Fruit fly (Drosophila melanogaster): ENCODE results near the gene Zaf1.
A peak's percentile ranks its signal among the peaks of the same experiment; 100 is the strongest.

Gene Zaf1

dm6 chr3R:11671784-11672183 lies 46.3 kb upstream of the Zaf1 start (continued):
- TF ChIP-seq dsx (GFP tag; optimal IDR thresholded peaks at IDR 0.05; ENCODE audit: poor library complexity, severe bottlenecking) (peak; percentile 8), CG10669 (GFP tag; optimal IDR thresholded peaks at IDR 0.05) (peak; percentile 37), topi (GFP tag; optimal IDR thresholded peaks at IDR 0.05) (peak; percentile 48), Blimp-1 (GFP tag; optimal IDR thresholded peaks at IDR 0.05) (no peak), CG3032 (tag; optimal IDR thresholded peaks at IDR 0.05) (no peak), CG6163 (GFP tag; IDR thresholded peaks at IDR 0.05) (no peak), CG16779 (tag; optimal IDR thresholded peaks at IDR 0.05) (no peak), CG3919 (GFP tag; optimal IDR thresholded peaks at IDR 0.05) (peak; percentile 33), CG8119 (GFP tag; IDR thresholded peaks at IDR 0.05) (no peak), Ets21C (GFP tag; optimal IDR thresholded peaks at IDR 0.05) (no peak), OdsH (GFP tag; optimal IDR thresholded peaks at IDR 0.05) (no peak), CG11762 (GFP tag; optimal IDR thresholded peaks at IDR 0.05; ENCODE audit: insufficient read depth) (no peak), Sox15 (GFP tag; optimal IDR thresholded peaks at IDR 0.05) (peak; percentile 6), lz (GFP tag; optimal IDR thresholded peaks at IDR 0.05) (peak; percentile 47)

dm6 chr3R:11670888-11671287 lies 45.4 kb upstream of the Zaf1 start:
- no peak for TF ChIP-seq cyc (GFP tag; optimal IDR thresholded peaks at IDR 0.05)
- TF ChIP-seq CG6792 (GFP tag; optimal IDR thresholded peaks at IDR 0.05) = no peak
- TF ChIP-seq net (GFP tag; optimal IDR thresholded peaks at IDR 0.05) = no peak
- TF ChIP-seq Eip78C (GFP tag) = no peak
- no peak for TF ChIP-seq CG34406 (GFP tag; optimal IDR thresholded peaks at IDR 0.05)
- no peak for TF ChIP-seq Hr39 (GFP tag; optimal IDR thresholded peaks at IDR 0.05)
- TF ChIP-seq CG10631 (GFP tag; optimal IDR thresholded peaks at IDR 0.05) = no peak
- no peak for TF ChIP-seq Ets96B (tag; optimal IDR thresholded peaks at IDR 0.05)
- TF ChIP-seq Gug (GFP tag; IDR thresholded peaks at IDR 0.05) = no peak
- TF ChIP-seq CG10669 (GFP tag; optimal IDR thresholded peaks at IDR 0.05) = no peak
- no peak for TF ChIP-seq dsx (GFP tag; optimal IDR thresholded peaks at IDR 0.05; ENCODE audit: poor library complexity, severe bottlenecking)
- no peak for TF ChIP-seq CG31627 (GFP tag; optimal IDR thresholded peaks at IDR 0.05)
- no peak for TF ChIP-seq Smox (GFP tag; optimal IDR thresholded peaks at IDR 0.05)
- TF ChIP-seq CG3032 (tag; optimal IDR thresholded peaks at IDR 0.05) = no peak
- no peak for TF ChIP-seq CG8319 (GFP tag; optimal IDR thresholded peaks at IDR 0.05)
- no peak for TF ChIP-seq Met (GFP tag; optimal IDR thresholded peaks at IDR 0.05)

- TF ChIP-seq CG4318 (GFP tag; optimal IDR thresholded peaks at IDR 0.05) (no peak), Lpt (GFP tag; optimal IDR thresholded peaks at IDR 0.05) (no peak), topi (GFP tag; optimal IDR thresholded peaks at IDR 0.05) (no peak), cyc (GFP tag; optimal IDR thresholded peaks at IDR 0.05) (no peak), lz (GFP tag; optimal IDR thresholded peaks at IDR 0.05) (no peak), Ets96B (tag; optimal IDR thresholded peaks at IDR 0.05) (no peak), spab (GFP tag; optimal IDR thresholded peaks at IDR 0.05) (no peak), CG3032 (tag; optimal IDR thresholded peaks at IDR 0.05) (no peak), achi (GFP tag; optimal IDR thresholded peaks at IDR 0.05) (no peak), Met (GFP tag; optimal IDR thresholded peaks at IDR 0.05) (no peak), CG16779 (tag; optimal IDR thresholded peaks at IDR 0.05) (no peak), CG6792 (GFP tag; optimal IDR thresholded peaks at IDR 0.05) (no peak), svp (GFP tag) (no peak), esn (GFP tag; optimal IDR thresholded peaks at IDR 0.05) (no peak), fd85E (GFP tag; optimal IDR thresholded peaks at IDR 0.05) (no peak), CG11294 (GFP tag; IDR thresholded peaks at IDR 0.05) (no peak)
Observed at dm6 chr3R:11669954-11670347, 44.5 kb upstream of the Zaf1 start.

dm6 chr3R:11669017-11669953 lies 43.8 kb upstream of the Zaf1 start:
- TF ChIP-seq Hr39 (GFP tag; optimal IDR thresholded peaks at IDR 0.05) = no peak
- no peak for TF ChIP-seq CG6854 (GFP tag; optimal IDR thresholded peaks at IDR 0.05)
- TF ChIP-seq ss (GFP tag; optimal IDR thresholded peaks at IDR 0.05) = no peak
- no peak for TF ChIP-seq Sox102F (GFP tag; optimal IDR thresholded peaks at IDR 0.05)
- no peak for TF ChIP-seq CG8119 (GFP tag; IDR thresholded peaks at IDR 0.05)
- TF ChIP-seq CG15336 (GFP tag; IDR thresholded peaks at IDR 0.05) = no peak
- TF ChIP-seq Lpt (GFP tag; optimal IDR thresholded peaks at IDR 0.05) = no peak
- TF ChIP-seq vri (GFP tag; optimal IDR thresholded peaks at IDR 0.05) = peak; percentile 62
- no peak for TF ChIP-seq CG6792 (GFP tag; optimal IDR thresholded peaks at IDR 0.05)
- peak; percentile 34 for TF ChIP-seq CG3919 (GFP tag; optimal IDR thresholded peaks at IDR 0.05)
- no peak for TF ChIP-seq CG3032 (tag; optimal IDR thresholded peaks at IDR 0.05)
- TF ChIP-seq Sox15 (GFP tag; optimal IDR thresholded peaks at IDR 0.05) = no peak
- TF ChIP-seq CG4318 (GFP tag; optimal IDR thresholded peaks at IDR 0.05) = no peak
- no peak for TF ChIP-seq CG6163 (GFP tag; IDR thresholded peaks at IDR 0.05)
- no peak for TF ChIP-seq acj6 (GFP tag; optimal IDR thresholded peaks at IDR 0.05)
- no peak for TF ChIP-seq CG16779 (tag; optimal IDR thresholded peaks at IDR 0.05)
- no peak for TF ChIP-seq CG9139 (GFP tag; optimal IDR thresholded peaks at IDR 0.05)
- TF ChIP-seq Met (GFP tag; optimal IDR thresholded peaks at IDR 0.05) = no peak
- no peak for TF ChIP-seq CG8632 (GFP tag; optimal IDR thresholded peaks at IDR 0.05)
